Worm (Caenorhabditis elegans) whole organism, young adult: Measurements from ENCODE around the gene srxa-12.
A peak's percentile ranks its signal among the peaks of the same experiment; 100 is the strongest.

Source experiments
- B0019.2 ChIP-seq: fragments of 200-800 bp; sonication (Bioruptor generic); conservative IDR thresholded peaks from 2 replicates; pipeline ENCODE4 v1.3.6; 2022; ENCODE audit warnings: missing genetic modification reagents, missing genetic modification characterization, missing compliant biosample characterization
- B0035.1 ChIP-seq: sonication (generic microtip); optimal IDR thresholded peaks from 2 replicates; lab custom pipeline; 2016; ENCODE audit warnings: missing genetic modification characterization, mild to moderate bottlenecking, missing compliant biosample characterization, missing genotype, missing genetic modification reagents
- B0261.1 ChIP-seq: sonication (generic microtip); optimal IDR thresholded peaks from 2 replicates; lab custom pipeline; 2016; ENCODE audit warnings: mild to moderate bottlenecking, missing genetic modification characterization, moderate library complexity, missing compliant biosample characterization
- F33H1.4 ChIP-seq: fragments of 200-800 bp; sonication (Bioruptor generic); IDR thresholded peaks from 2 replicates; pipeline ENCODE4 v1.3.6; 2022; ENCODE audit warnings: missing genetic modification reagents, missing genetic modification characterization, missing compliant biosample characterization
- F49E8.2 ChIP-seq: sonication (generic microtip); optimal IDR thresholded peaks from 3 replicates; lab custom pipeline; 2017; ENCODE audit warnings: missing genetic modification characterization, mild to moderate bottlenecking, missing compliant biosample characterization, antibody characterized with exemption, moderate library complexity; ENCODE audit not compliant: insufficient read depth
- F57A8.1 ChIP-seq: fragments of 200-800 bp; sonication (Bioruptor generic); optimal IDR thresholded peaks from 2 replicates; lab custom pipeline; 2018; ENCODE audit warnings: mild to moderate bottlenecking, missing genetic modification characterization, moderate library complexity, missing compliant biosample characterization
- K11D2.4 ChIP-seq: fragments of 200-800 bp; sonication (Bioruptor generic); IDR thresholded peaks from 2 replicates; pipeline ENCODE4 v1.3.6; 2022; ENCODE audit warnings: missing genetic modification reagents, missing genetic modification characterization, missing compliant biosample characterization
- T26A5.8 ChIP-seq: sonication (generic microtip); optimal IDR thresholded peaks from 2 replicates; lab custom pipeline; 2016; ENCODE audit warnings: missing genetic modification characterization, missing compliant biosample characterization
- Y53F4B.3 ChIP-seq: fragments of 200-800 bp; sonication (Bioruptor generic); IDR thresholded peaks from 2 replicates; pipeline ENCODE4 v1.3.6; 2022; ENCODE audit warnings: missing genetic modification reagents, missing genetic modification characterization, missing compliant biosample characterization
- Y56A3A.18 ChIP-seq: fragments of 200-800 bp; sonication (Bioruptor generic); IDR thresholded peaks from 2 replicates; pipeline ENCODE4 v1.3.6; 2022; ENCODE audit warnings: missing genetic modification reagents, missing genetic modification characterization, missing compliant biosample characterization
- Y95B8A.8 ChIP-seq: fragments of 200-800 bp; sonication (Bioruptor generic); IDR thresholded peaks from 2 replicates; pipeline ENCODE4 v1.3.6; 2022; ENCODE audit warnings: missing genetic modification reagents, missing genetic modification characterization, missing compliant biosample characterization
- ZK185.1 ChIP-seq: sonication (generic microtip); optimal IDR thresholded peaks from 2 replicates; lab custom pipeline; 2016; ENCODE audit warnings: mild to moderate bottlenecking, missing genetic modification characterization, missing compliant biosample characterization; ENCODE audit not compliant: poor library complexity, severe bottlenecking
- atf-7 ChIP-seq: sonication (generic microtip); optimal IDR thresholded peaks from 2 replicates; lab custom pipeline; 2017; ENCODE audit warnings: mild to moderate bottlenecking, missing genetic modification characterization, missing compliant biosample characterization
- cebp-2 ChIP-seq: fragments of 200-800 bp; sonication (Bioruptor generic); IDR thresholded peaks from 2 replicates; pipeline ENCODE4 v1.3.6; 2022; ENCODE audit warnings: missing genetic modification characterization, missing compliant biosample characterization
- ceh-58 ChIP-seq: fragments of 200-800 bp; sonication (Bioruptor generic); IDR thresholded peaks from 2 replicates; pipeline ENCODE4 v1.3.6; 2022; ENCODE audit warnings: missing genetic modification characterization, missing compliant biosample characterization
- ceh-91 ChIP-seq: fragments of 200-800 bp; sonication (Bioruptor generic); IDR thresholded peaks from 2 replicates; pipeline ENCODE4 v1.3.6; 2022; ENCODE audit warnings: missing genetic modification reagents, missing genetic modification characterization, missing compliant biosample characterization
- dox-1 ChIP-seq: fragments of 200-800 bp; sonication (Bioruptor generic); IDR thresholded peaks from 2 replicates; pipeline ENCODE4 v1.3.6; 2022; ENCODE audit warnings: missing genetic modification reagents, missing genetic modification characterization, missing compliant biosample characterization
- dpl-1 ChIP-seq: fragments of 150-350 bp; optimal IDR thresholded peaks from 2 replicates; lab custom pipeline; 2014; ENCODE audit warnings: missing biosample characterization, missing genetic modification reagents, missing genetic modification characterization
- efl-1 ChIP-seq: fragments of 150-350 bp; optimal IDR thresholded peaks from 2 replicates; lab custom pipeline; 2014; ENCODE audit warnings: missing biosample characterization, missing genetic modification reagents, missing genetic modification characterization
- egl-18 ChIP-seq: fragments of 200-800 bp; sonication (Bioruptor generic); IDR thresholded peaks from 2 replicates; pipeline ENCODE4 v1.3.6; 2022; ENCODE audit warnings: missing genetic modification reagents, missing genetic modification characterization, missing compliant biosample characterization
- fkh-3 ChIP-seq: sonication (generic microtip); optimal IDR thresholded peaks from 2 replicates; lab custom pipeline; 2016; ENCODE audit warnings: mild to moderate bottlenecking, missing genetic modification characterization, missing compliant biosample characterization
- him-1 ChIP-seq: sonication (generic microtip); optimal IDR thresholded peaks from 2 replicates; lab custom pipeline; 2016; ENCODE audit warnings: missing genotype, missing genetic modification reagents, missing genetic modification characterization, missing compliant biosample characterization
- hlh-12 ChIP-seq: sonication (generic microtip); optimal IDR thresholded peaks from 2 replicates; lab custom pipeline; 2016; ENCODE audit warnings: missing genetic modification characterization, missing compliant biosample characterization
- hlh-26 ChIP-seq: fragments of 200-800 bp; sonication (Bioruptor generic); conservative IDR thresholded peaks from 2 replicates; pipeline ENCODE4 v1.3.6; 2022; ENCODE audit warnings: missing genetic modification reagents, missing genetic modification characterization, missing compliant biosample characterization
- hmg-20 ChIP-seq: fragments of 200-800 bp; sonication (Bioruptor generic); IDR thresholded peaks from 2 replicates; pipeline ENCODE4 v1.3.6; 2022; ENCODE audit warnings: missing genetic modification reagents, missing genetic modification characterization, missing compliant biosample characterization
- let-526 ChIP-seq: fragments of 200-800 bp; sonication (Bioruptor generic); IDR thresholded peaks from 2 replicates; pipeline ENCODE4 v1.3.6; 2022; ENCODE audit warnings: missing genetic modification reagents, missing genetic modification characterization, missing compliant biosample characterization
- lin-35 ChIP-seq, 3 experiments: fragments of 150-350 bp in 2 of 3; sonication (generic microtip) in 1 of 3; optimal IDR thresholded peaks; 2 replicates each; lab custom pipeline; 2014 to 2018; ENCODE audit warnings: missing biosample characterization in 3 of 3, missing genetic modification characterization in 3 of 3, missing genetic modification reagents in 3 of 3
- lin-40 ChIP-seq: sonication (generic microtip); optimal IDR thresholded peaks from 2 replicates; lab custom pipeline; 2016; ENCODE audit warnings: missing genetic modification characterization, mild to moderate bottlenecking, missing compliant biosample characterization, missing genotype, missing genetic modification reagents
- lir-1 ChIP-seq: fragments of 200-800 bp; sonication (Bioruptor generic); conservative IDR thresholded peaks from 2 replicates; pipeline ENCODE4 v1.3.6; 2022; ENCODE audit warnings: missing genetic modification reagents, missing genetic modification characterization, missing compliant biosample characterization
- lsl-1 ChIP-seq: fragments of 200-800 bp; sonication (Bioruptor generic); optimal IDR thresholded peaks from 2 replicates; lab custom pipeline; 2018; ENCODE audit warnings: mild to moderate bottlenecking, missing genetic modification characterization, moderate library complexity, missing compliant biosample characterization
- lsy-27 ChIP-seq: sonication (generic microtip); optimal IDR thresholded peaks from 2 replicates; lab custom pipeline; 2017; ENCODE audit warnings: missing genetic modification characterization, mild to moderate bottlenecking, missing compliant biosample characterization, antibody characterized with exemption, missing genotype, borderline replicate concordance; ENCODE audit not compliant: insufficient read depth
- madf-3 ChIP-seq: fragments of 200-800 bp; sonication (Bioruptor generic); IDR thresholded peaks from 2 replicates; pipeline ENCODE4 v1.3.6; 2022; ENCODE audit warnings: missing genetic modification reagents, missing genetic modification characterization, missing compliant biosample characterization
- madf-6 ChIP-seq: fragments of 200-800 bp; sonication (Bioruptor generic); IDR thresholded peaks from 2 replicates; pipeline ENCODE4 v1.3.6; 2022; ENCODE audit warnings: missing genetic modification reagents, missing genetic modification characterization, missing compliant biosample characterization
- mcd-1 ChIP-seq: fragments of 200-800 bp; sonication (Bioruptor generic); IDR thresholded peaks from 2 replicates; pipeline ENCODE4 v1.3.6; 2022; ENCODE audit warnings: missing genetic modification reagents, missing genetic modification characterization, missing compliant biosample characterization
- mel-28 ChIP-seq: sonication (generic microtip); optimal IDR thresholded peaks from 2 replicates; lab custom pipeline; 2016; ENCODE audit warnings: borderline replicate concordance, mild to moderate bottlenecking, missing genetic modification characterization, missing compliant biosample characterization
- mxl-1 ChIP-seq: sonication (generic microtip); optimal IDR thresholded peaks from 2 replicates; lab custom pipeline; 2016; ENCODE audit warnings: missing genetic modification characterization, missing compliant biosample characterization
- nfya-2 ChIP-seq: fragments of 200-800 bp; sonication (Bioruptor generic); IDR thresholded peaks from 2 replicates; pipeline ENCODE4 v1.3.6; 2022; ENCODE audit warnings: missing genetic modification reagents, missing genetic modification characterization, missing compliant biosample characterization
- nhr-80 ChIP-seq: sonication (generic microtip); optimal IDR thresholded peaks from 2 replicates; lab custom pipeline; 2016; ENCODE audit warnings: missing genetic modification characterization, missing compliant biosample characterization
- pbrm-1 ChIP-seq: fragments of 200-800 bp; sonication (Bioruptor generic); IDR thresholded peaks from 2 replicates; pipeline ENCODE4 v1.3.6; 2022; ENCODE audit warnings: missing genetic modification reagents, missing genetic modification characterization, missing compliant biosample characterization
- repo-1 ChIP-seq: sonication (generic microtip); optimal IDR thresholded peaks from 2 replicates; lab custom pipeline; 2017; ENCODE audit warnings: mild to moderate bottlenecking, missing genetic modification characterization, missing compliant biosample characterization
- sea-2 ChIP-seq: fragments of 200-800 bp; sonication (Bioruptor generic); IDR thresholded peaks from 2 replicates; pipeline ENCODE4 v1.3.6; 2022; ENCODE audit warnings: missing genetic modification characterization, missing compliant biosample characterization
- snpc-3.4 ChIP-seq: sonication (generic microtip); optimal IDR thresholded peaks from 2 replicates; lab custom pipeline; 2017; ENCODE audit warnings: missing genetic modification characterization, mild to moderate bottlenecking, missing compliant biosample characterization, antibody characterized with exemption, moderate library complexity, missing genotype, missing genetic modification reagents
- somi-1 ChIP-seq: fragments of 200-800 bp; sonication (Bioruptor generic); optimal IDR thresholded peaks from 2 replicates; lab custom pipeline; 2018; ENCODE audit warnings: mild to moderate bottlenecking, missing genetic modification characterization, missing compliant biosample characterization
- tbx-9 ChIP-seq: sonication (generic microtip); optimal IDR thresholded peaks from 2 replicates; lab custom pipeline; 2016; ENCODE audit warnings: borderline replicate concordance, missing genetic modification characterization, inconsistent platforms, missing compliant biosample characterization
- zim-3 ChIP-seq: sonication (generic microtip); optimal IDR thresholded peaks from 2 replicates; lab custom pipeline; 2017; ENCODE audit warnings: mild to moderate bottlenecking, missing genetic modification characterization, moderate library complexity, missing compliant biosample characterization
- ztf-28 ChIP-seq: fragments of 200-800 bp; sonication (Bioruptor generic); IDR thresholded peaks from 2 replicates; pipeline ENCODE4 v1.3.6; 2022; ENCODE audit warnings: missing genetic modification reagents, missing genetic modification characterization, missing compliant biosample characterization
- ztf-3 ChIP-seq: fragments of 200-800 bp; sonication (Bioruptor generic); optimal IDR thresholded peaks from 2 replicates; lab custom pipeline; 2018; ENCODE audit warnings: mild to moderate bottlenecking, missing genetic modification characterization, missing compliant biosample characterization
- ztf-6 ChIP-seq: fragments of 200-800 bp; sonication (Bioruptor generic); IDR thresholded peaks from 2 replicates; pipeline ENCODE4 v1.3.6; 2022; ENCODE audit warnings: missing genetic modification reagents, missing genetic modification characterization, missing compliant biosample characterization

srxa-12 gene

DNA sequence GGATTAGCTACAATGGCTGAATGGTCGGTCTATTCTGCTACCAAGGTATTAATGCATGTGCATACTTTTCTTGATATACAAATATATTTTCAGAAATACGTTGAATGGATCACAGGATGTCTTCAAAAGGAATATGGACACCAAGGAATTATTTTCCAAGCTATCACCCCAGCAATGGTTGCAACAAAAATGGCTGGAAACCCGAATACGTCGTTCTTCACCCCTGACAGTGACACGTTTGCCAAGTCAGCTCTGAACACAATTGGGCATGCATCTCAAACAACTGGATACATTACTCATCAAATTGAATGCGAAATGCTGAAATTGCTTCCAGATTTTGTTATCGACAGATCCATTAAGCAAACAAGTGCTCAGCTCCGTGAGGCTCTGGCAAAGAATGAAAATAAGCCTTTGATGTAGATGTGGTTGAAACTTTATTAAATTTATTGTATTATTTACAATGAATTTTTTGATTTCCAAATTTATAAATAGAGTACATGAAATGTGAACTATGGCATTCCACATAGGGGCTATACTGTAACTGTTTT, 18.9 kb upstream of the srxa-12 start (continued):
- TF ChIP-seq B0035.1 (tag; lab: Kevin White, UChicago) (peak; percentile 69), lsl-1 (GFP tag; lab: Kevin White, UChicago) (no peak), mxl-1 (no peak), nhr-80 (tag; lab: Kevin White, UChicago) (peak; percentile 47), ztf-6 (no peak), nfya-2 (GFP tag; lab: Robert Waterston, UW) (no peak), egl-18 (GFP tag; lab: Robert Waterston, UW) (no peak), K11D2.4 (GFP tag; lab: Robert Waterston, UW) (peak; percentile 84), let-526 (GFP tag; lab: Robert Waterston, UW) (peak; percentile 84), Y53F4B.3 (GFP tag; lab: Robert Waterston, UW) (no peak; the same call in 1 of the 2 replicates), lin-35 (GFP tag; optimal IDR thresholded peaks at IDR 0.05; lab: Kevin White, UChicago) (peak in 1 of 3 experiments; percentile 55), snpc-3.4 (no peak), F33H1.4 (GFP tag; lab: Robert Waterston, UW) (no peak; the same call in none of the 2 replicates), him-1 (tag; lab: Kevin White, UChicago) (no peak), madf-3 (peak; percentile 69), lir-1 (peak; percentile 73), Y95B8A.8 (GFP tag; lab: Robert Waterston, UW) (peak; percentile 88), mcd-1 (GFP tag; lab: Robert Waterston, UW) (peak; percentile 70), somi-1 (peak; percentile 88), hmg-20 (GFP tag; lab: Robert Waterston, UW) (peak; percentile 62; the same call in 1 of the 2 replicates), ceh-58 (no peak), F49E8.2 (no peak), Y56A3A.18 (GFP tag; lab: Robert Waterston, UW) (peak; percentile 94), hlh-26 (GFP tag; lab: Robert Waterston, UW) (no peak), lsy-27 (tag; lab: Kevin White, UChicago) (no peak), zim-3 (peak; percentile 16), sea-2 (GFP tag; lab: Robert Waterston, UW) (peak; percentile 22; the same call in 1 of the 2 replicates), B0019.2 (no peak; the same call in 1 of the 2 replicates), T26A5.8 (tag; lab: Kevin White, UChicago) (no peak), hlh-12 (no peak), mel-28 (tag; lab: Kevin White, UChicago) (peak; percentile 88), B0261.1 (no peak), madf-6 (GFP tag; lab: Robert Waterston, UW) (no peak; the same call in 1 of the 2 replicates), lin-40 (tag; lab: Kevin White, UChicago) (peak; percentile 22), efl-1 (no peak), dpl-1 (GFP tag; lab: Kevin White, UChicago) (no peak), tbx-9 (tag; lab: Kevin White, UChicago) (no peak), atf-7 (tag; lab: Kevin White, UChicago) (peak; percentile 90), F57A8.1 (GFP tag; lab: Kevin White, UChicago) (no peak), pbrm-1 (GFP tag; lab: Robert Waterston, UW) (peak; percentile 61; the same call in 1 of the 2 replicates), ztf-3 (GFP tag; lab: Kevin White, UChicago) (peak; percentile 47), dox-1 (GFP tag; lab: Robert Waterston, UW) (peak; percentile 79), ztf-28 (0 out of 2 replicates have a peak, but pooled peaks have one; percentile 75), cebp-2 (GFP tag; lab: Robert Waterston, UW) (0 out of 2 replicates have a peak, but pooled peaks have one; percentile 58), ZK185.1 (tag; lab: Kevin White, UChicago) (peak; percentile 78), ceh-91 (GFP tag; lab: Robert Waterston, UW) (no peak), repo-1 (tag; lab: Kevin White, UChicago) (peak; percentile 98), fkh-3 (tag; lab: Kevin White, UChicago) (no peak)
